Worm (Caenorhabditis elegans): ENCODE data around the gene tag-343.

Gene tag-343

ce11 chrX:16679117-16679590, 4.6 kb upstream of the tag-343 start, which contains the start of gene F22H10.2:
Gene F22H10.2, plus strand, starts transcription at chrX:16679540.
- TF ChIP-seq nhr-11 (tag; optimal IDR thresholded peaks at IDR 0.05) (no peak), lim-6 (tag; optimal IDR thresholded peaks at IDR 0.05) (no peak), elt-2 (tag; optimal IDR thresholded peaks at IDR 0.05) (peak; percentile 13), nhr-232 (tag; optimal IDR thresholded peaks at IDR 0.05) (no peak), unc-42 (tag; optimal IDR thresholded peaks at IDR 0.05) (no peak), ceh-45 (GFP tag; IDR thresholded peaks at IDR 0.05) (no peak), K09A11.1 (tag; optimal IDR thresholded peaks at IDR 0.05; ENCODE audit: insufficient read depth) (no peak)

- TF ChIP-seq ceh-48 (tag; optimal IDR thresholded peaks at IDR 0.05) (no peak), unc-3 (GFP tag; conservative IDR thresholded peaks at IDR 0.05) (no peak), unc-3 (tag; optimal IDR thresholded peaks at IDR 0.05) (no peak), elt-2 (tag; optimal IDR thresholded peaks at IDR 0.05) (no peak), pat-9 (tag; optimal IDR thresholded peaks at IDR 0.05) (no peak), K09A11.1 (tag; optimal IDR thresholded peaks at IDR 0.05; ENCODE audit: insufficient read depth) (no peak)
These were observed 3.6 kb upstream of the tag-343 start for ce11 chrX:16678097-16678496.

ce11 chrX:16677672-16678071, 3.1 kb upstream of the tag-343 start, which contains the start of gene F22H10.3:
Gene F22H10.3, minus strand, starts transcription at chrX:16677707.
- TF ChIP-seq K09A11.1 (tag; optimal IDR thresholded peaks at IDR 0.05; ENCODE audit: insufficient read depth) (no peak), sox-2 (GFP tag; IDR thresholded peaks at IDR 0.05) (no peak), nhr-232 (tag; optimal IDR thresholded peaks at IDR 0.05) (no peak), unc-86 (tag; optimal IDR thresholded peaks at IDR 0.05) (no peak), ets-4 (tag; optimal IDR thresholded peaks at IDR 0.05) (no peak), sox-4 (tag; optimal IDR thresholded peaks at IDR 0.05) (no peak), pag-3 (tag; optimal IDR thresholded peaks at IDR 0.05; ENCODE audit: borderline replicate concordance) (no peak), unc-42 (tag; optimal IDR thresholded peaks at IDR 0.05) (no peak), elt-2 (tag; optimal IDR thresholded peaks at IDR 0.05) (no peak), fkh-6 (tag; optimal IDR thresholded peaks at IDR 0.05) (no peak), nfya-1 (tag; optimal IDR thresholded peaks at IDR 0.05) (no peak), pros-1 (tag; optimal IDR thresholded peaks at IDR 0.05) (no peak), odd-2 (tag; optimal IDR thresholded peaks at IDR 0.05) (no peak), rnt-1 (tag; optimal IDR thresholded peaks at IDR 0.05) (no peak), ceh-6 (GFP tag; optimal IDR thresholded peaks at IDR 0.05) (no peak), fkh-10 (GFP tag; optimal IDR thresholded peaks at IDR 0.05) (no peak), eyg-1 (tag; optimal IDR thresholded peaks at IDR 0.05) (no peak)

- TF ChIP-seq madf-2 (tag; optimal IDR thresholded peaks at IDR 0.05) (no peak), unc-86 (tag; optimal IDR thresholded peaks at IDR 0.05) (no peak), sox-4 (tag; optimal IDR thresholded peaks at IDR 0.05) (no peak), eyg-1 (tag; optimal IDR thresholded peaks at IDR 0.05) (no peak), gmeb-2 (tag; optimal IDR thresholded peaks at IDR 0.05) (no peak), pat-9 (tag; optimal IDR thresholded peaks at IDR 0.05) (no peak), unc-42 (tag; optimal IDR thresholded peaks at IDR 0.05) (no peak), K09A11.1 (tag; optimal IDR thresholded peaks at IDR 0.05; ENCODE audit: insufficient read depth) (no peak), pqm-1 (tag; optimal IDR thresholded peaks at IDR 0.05) (no peak), mec-3 (tag; optimal IDR thresholded peaks at IDR 0.05; ENCODE audit: borderline replicate concordance) (no peak)
These were observed 1.2 kb upstream of the tag-343 start for ce11 chrX:16675712-16676111.

ce11 chrX:16672661-16673060, 1.9 kb downstream of the tag-343 start:
- TF ChIP-seq ceh-22 (tag; optimal IDR thresholded peaks at IDR 0.05) = no peak
- no peak for TF ChIP-seq elt-2 (tag; optimal IDR thresholded peaks at IDR 0.05)
- no peak for TF ChIP-seq ceh-9 (tag; optimal IDR thresholded peaks at IDR 0.05)
- no peak for TF ChIP-seq K02D7.2 (tag; optimal IDR thresholded peaks at IDR 0.05)
- TF ChIP-seq ceh-24 (tag; optimal IDR thresholded peaks at IDR 0.05) = no peak
- TF ChIP-seq ceh-14 (tag; optimal IDR thresholded peaks at IDR 0.05) = no peak
